Fruit fly (Drosophila melanogaster) whole organism, adult: ENCODE measurements around the gene zfh1.

Source experiments
- CG33017 ChIP-seq: fragments of 200-800 bp; sonication (Bioruptor generic); optimal IDR thresholded peaks from 2 replicates; lab custom pipeline; 2018; ENCODE audit warnings: missing biosample characterization, mild to moderate bottlenecking, missing genetic modification characterization, moderate library complexity
- CG5204 ChIP-seq: fragments of 200-800 bp; sonication (Bioruptor generic); optimal IDR thresholded peaks from 2 replicates; lab custom pipeline; 2016; ENCODE audit warnings: missing biosample characterization, missing genetic modification characterization
- Crg-1 ChIP-seq: fragments of 200-800 bp; sonication (Bioruptor generic); optimal IDR thresholded peaks from 2 replicates; lab custom pipeline; 2016; ENCODE audit warnings: missing biosample characterization, missing genetic modification characterization
- Mnt ChIP-seq: fragments of 200-800 bp; sonication (Bioruptor generic); optimal IDR thresholded peaks from 2 replicates; lab custom pipeline; 2016; ENCODE audit warnings: missing biosample characterization, mild to moderate bottlenecking, missing genetic modification characterization
- bab1 ChIP-seq: fragments of 200-800 bp; sonication (Bioruptor generic); optimal IDR thresholded peaks from 3 replicates; lab custom pipeline; 2019; ENCODE audit warnings: missing biosample characterization, mild to moderate bottlenecking, missing genetic modification characterization, moderate library complexity
- cic ChIP-seq: fragments of 200-800 bp; sonication (Bioruptor generic); optimal IDR thresholded peaks from 2 replicates; lab custom pipeline; 2017; ENCODE audit warnings: missing biosample characterization, mild to moderate bottlenecking, missing genetic modification characterization, moderate library complexity
- kay ChIP-seq: fragments of 200-800 bp; sonication (Bioruptor generic); peaks from one replicate; lab custom pipeline; 2016; ENCODE audit warnings: missing biosample characterization, missing genetic modification characterization, borderline replicate concordance
- ovo ChIP-seq: fragments of 200-800 bp; sonication (Bioruptor generic); optimal IDR thresholded peaks from 2 replicates; lab custom pipeline; 2016; ENCODE audit warnings: missing biosample characterization, missing genetic modification characterization
- tj ChIP-seq: fragments of 200-800 bp; sonication (Bioruptor generic); optimal IDR thresholded peaks from 3 replicates; lab custom pipeline; 2017; ENCODE audit warnings: missing biosample characterization, mild to moderate bottlenecking, missing genetic modification characterization, moderate library complexity
- toe ChIP-seq: fragments of 200-800 bp; sonication (Bioruptor generic); optimal IDR thresholded peaks from 2 replicates; lab custom pipeline; 2016; ENCODE audit warnings: missing biosample characterization, missing genetic modification characterization

DNA sequence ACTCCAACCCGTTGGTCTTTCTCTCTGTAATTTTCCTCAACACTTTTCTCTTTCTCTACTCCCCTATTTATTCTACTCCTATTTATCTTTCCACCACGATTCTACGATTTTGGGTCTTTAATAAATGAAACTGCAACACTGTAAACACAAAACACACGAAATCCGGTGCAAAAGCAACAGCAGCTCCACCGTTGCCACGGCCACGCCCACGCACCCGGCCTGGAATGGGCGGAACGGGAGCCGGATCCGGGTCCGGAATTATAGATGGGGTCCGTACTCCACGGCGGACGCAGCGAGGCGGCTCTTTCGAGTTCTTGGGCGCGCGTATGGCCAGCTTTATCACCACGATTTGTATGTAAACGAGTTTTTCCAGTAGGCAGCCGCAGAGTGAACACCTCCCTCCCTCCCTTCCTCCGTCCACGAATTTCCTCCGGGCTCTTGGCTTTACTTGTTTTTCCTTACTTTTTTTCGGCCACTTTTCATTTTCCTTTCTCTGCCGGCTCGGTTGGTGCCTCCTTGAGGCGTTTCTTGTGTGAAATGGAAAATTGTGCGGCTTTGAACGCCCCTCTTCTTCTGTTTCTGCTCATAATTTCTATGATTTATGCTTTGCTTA lies 55.1 kb downstream of the zfh1 start:
- TF ChIP-seq toe (GFP tag; lab: Kevin White, UChicago): no peak
- TF ChIP-seq kay (GFP tag; lab: Kevin White, UChicago): no peak
- TF ChIP-seq Mnt (GFP tag; lab: Kevin White, UChicago): no peak
- TF ChIP-seq bab1 (GFP tag; lab: Kevin White, UChicago): no peak
- TF ChIP-seq Crg-1: no peak
- TF ChIP-seq cic (GFP tag; lab: Kevin White, UChicago): no peak
- TF ChIP-seq tj (GFP tag; lab: Kevin White, UChicago): no peak
- no peak for TF ChIP-seq CG5204 (GFP tag; lab: Kevin White, UChicago)
- TF ChIP-seq ovo (GFP tag; lab: Kevin White, UChicago): no peak
- no peak for TF ChIP-seq CG33017 (tag; lab: Kevin White, UChicago)
